Fruit fly (Drosophila melanogaster) whole organism, prepupa: ENCODE measurements around the gene CG2200.

Source experiments
- Blimp-1 ChIP-seq: fragments of 200-800 bp; sonication (Bioruptor generic); optimal IDR thresholded peaks from 3 replicates; lab custom pipeline; 2017; ENCODE audit warnings: missing biosample characterization, missing genetic modification characterization, mild to moderate bottlenecking, moderate library complexity, missing genetic modification reagents
- CG3919 ChIP-seq: fragments of 200-800 bp; sonication (Bioruptor generic); optimal IDR thresholded peaks from 3 replicates; lab custom pipeline; 2016; ENCODE audit warnings: missing biosample characterization, missing genetic modification characterization
- CG4318 ChIP-seq: fragments of 200-800 bp; sonication (Bioruptor generic); optimal IDR thresholded peaks from 3 replicates; lab custom pipeline; 2017; ENCODE audit warnings: missing biosample characterization, mild to moderate bottlenecking, missing genetic modification characterization
- CG6276 ChIP-seq: fragments of 200-800 bp; sonication (Bioruptor generic); optimal IDR thresholded peaks from 2 replicates; lab custom pipeline; 2017; ENCODE audit warnings: missing biosample characterization, mild to moderate bottlenecking, missing genetic modification characterization
- CG6854 ChIP-seq: fragments of 200-800 bp; sonication (Bioruptor generic); optimal IDR thresholded peaks from 2 replicates; lab custom pipeline; 2017; ENCODE audit warnings: missing biosample characterization, mild to moderate bottlenecking, missing genetic modification characterization
- CG9139 ChIP-seq: fragments of 200-800 bp; sonication (Bioruptor generic); optimal IDR thresholded peaks from 3 replicates; lab custom pipeline; 2017; ENCODE audit warnings: missing biosample characterization, mild to moderate bottlenecking, missing genetic modification characterization
- Eip75B ChIP-seq: fragments of 200-800 bp; sonication (Bioruptor generic); optimal IDR thresholded peaks from 3 replicates; lab custom pipeline; 2016; ENCODE audit warnings: missing biosample characterization, missing genetic modification characterization
- dac ChIP-seq: fragments of 200-800 bp; sonication (Bioruptor generic); optimal IDR thresholded peaks from 2 replicates; lab custom pipeline; 2017; ENCODE audit warnings: missing biosample characterization, mild to moderate bottlenecking, missing genetic modification characterization

CG2200 gene

DNA sequence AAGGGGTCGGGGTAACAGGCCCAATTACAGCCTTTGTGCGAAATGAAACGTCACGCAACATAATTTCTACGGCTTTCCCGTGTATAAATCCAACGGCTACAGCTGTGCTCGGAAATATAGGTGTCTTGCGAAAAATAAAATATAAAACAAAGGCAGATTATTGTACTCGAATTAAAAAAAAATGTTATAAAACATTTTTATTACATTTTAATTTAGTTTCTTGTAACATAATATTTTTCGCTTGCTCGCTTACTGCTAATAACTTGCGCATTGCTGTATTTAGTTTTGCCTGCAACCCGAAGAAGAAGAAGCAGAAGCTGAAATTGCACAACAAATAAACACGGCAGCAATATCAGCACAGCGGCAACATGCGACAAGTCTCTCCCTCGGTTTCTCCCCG is 49.0 kb downstream of the CG2200 start (continued):
- peak; percentile 58 for TF ChIP-seq CG9139 (GFP tag; lab: Kevin White, UChicago)
- peak; percentile 87 for TF ChIP-seq CG6276 (GFP tag; lab: Kevin White, UChicago)
- TF ChIP-seq dac (GFP tag; lab: Kevin White, UChicago), result peak; percentile 64
- TF ChIP-seq Blimp-1 (GFP tag; lab: Kevin White, UChicago), result peak; percentile 16
- TF ChIP-seq CG6854 (GFP tag; lab: Kevin White, UChicago), result peak; percentile 7
- TF ChIP-seq CG3919 (GFP tag; lab: Kevin White, UChicago), result peak; percentile 82
- TF ChIP-seq Eip75B (GFP tag; lab: Kevin White, UChicago), result peak; percentile 71
- TF ChIP-seq CG4318, result peak; percentile 91
